Worm (Caenorhabditis elegans) whole organism, L4 larva: ENCODE results near the gene T09F5.1.

ENCODE experiments used
- F26F4.8 ChIP-seq: fragments of 200-800 bp; sonication (Bioruptor generic); conservative IDR thresholded peaks from 2 replicates; pipeline ENCODE4 v1.3.6; 2022; ENCODE audit warnings: missing genetic modification characterization, missing compliant biosample characterization
- F37D6.2 ChIP-seq: sonication (generic microtip); optimal IDR thresholded peaks from 2 replicates; lab custom pipeline; 2016; ENCODE audit warnings: mild to moderate bottlenecking, missing genetic modification characterization, missing compliant biosample characterization
- F49E8.2 ChIP-seq: sonication (generic microtip); optimal IDR thresholded peaks from 2 replicates; lab custom pipeline; 2016; ENCODE audit warnings: missing compliant biosample characterization, mild to moderate bottlenecking, missing genetic modification characterization, borderline replicate concordance
- R02D3.7 ChIP-seq: fragments of 150-350 bp; sonication (generic microtip); optimal IDR thresholded peaks from 3 replicates; lab custom pipeline; 2014; ENCODE audit warnings: missing biosample characterization, missing genetic modification characterization
- T26A8.4 ChIP-seq: fragments of 200-800 bp; sonication (Bioruptor generic); IDR thresholded peaks from 2 replicates; pipeline ENCODE4 v1.3.6; 2022; ENCODE audit warnings: missing genetic modification characterization, missing compliant biosample characterization
- Y105C5A.15 ChIP-seq: fragments of 200-800 bp; sonication (Bioruptor generic); IDR thresholded peaks from 2 replicates; pipeline ENCODE4 v1.3.6; 2022; ENCODE audit warnings: missing genetic modification characterization, missing compliant biosample characterization
- Y5F2A.4 ChIP-seq: fragments of 200-800 bp; sonication (Bioruptor generic); optimal IDR thresholded peaks from 2 replicates; lab custom pipeline; 2018; ENCODE audit warnings: mild to moderate bottlenecking, missing genetic modification characterization, missing compliant biosample characterization
- Y75B8A.6 ChIP-seq: fragments of 200-800 bp; sonication (Bioruptor generic); IDR thresholded peaks from 2 replicates; pipeline ENCODE4 v1.3.6; 2022; ENCODE audit warnings: missing genetic modification reagents, missing genetic modification characterization, missing compliant biosample characterization
- attf-4 ChIP-seq: sonication (generic microtip); optimal IDR thresholded peaks from 3 replicates; lab custom pipeline; 2017; ENCODE audit warnings: missing biosample characterization, missing genetic modification characterization
- ceh-20 ChIP-seq: fragments of 200-800 bp; sonication (Bioruptor generic); IDR thresholded peaks from 2 replicates; pipeline ENCODE4 v1.3.6; 2022; ENCODE audit warnings: missing genetic modification reagents, missing genetic modification characterization, missing compliant biosample characterization
- ceh-28 ChIP-seq: fragments of 150-350 bp; optimal IDR thresholded peaks from 2 replicates; lab custom pipeline; 2014; ENCODE audit warnings: missing biosample characterization, missing genetic modification reagents, missing genetic modification characterization
- ceh-82 ChIP-seq: sonication (generic microtip); optimal IDR thresholded peaks from 2 replicates; lab custom pipeline; 2017; ENCODE audit warnings: missing biosample characterization, missing genetic modification characterization
- cey-2 ChIP-seq: sonication (generic microtip); optimal IDR thresholded peaks from 3 replicates; lab custom pipeline; 2017; ENCODE audit warnings: missing genetic modification characterization, mild to moderate bottlenecking, missing compliant biosample characterization, antibody characterized with exemption, borderline replicate concordance; ENCODE audit not compliant: insufficient read depth
- ctbp-1 ChIP-seq: fragments of 200-800 bp; sonication (Bioruptor generic); IDR thresholded peaks from 2 replicates; pipeline ENCODE4 v1.3.6; 2022; ENCODE audit warnings: missing genetic modification reagents, missing genetic modification characterization, missing compliant biosample characterization
- daf-16 ChIP-seq, 3 experiments: sonication (generic microtip); optimal IDR thresholded peaks; 2 replicates each; lab custom pipeline; 2016 to 2017; ENCODE audit warnings: missing genetic modification characterization in 3 of 3, missing genetic modification reagents in 3 of 3, mild to moderate bottlenecking in 2 of 3, missing compliant biosample characterization in 2 of 3, missing biosample characterization in 1 of 3, moderate library complexity in 1 of 3
- daf-19 ChIP-seq: fragments of 200-800 bp; sonication (Bioruptor generic); conservative IDR thresholded peaks from 2 replicates; pipeline ENCODE4 v1.3.6; 2022; ENCODE audit warnings: missing genetic modification characterization, missing compliant biosample characterization
- dmd-6 ChIP-seq: fragments of 200-800 bp; sonication (Bioruptor generic); IDR thresholded peaks from 2 replicates; pipeline ENCODE4 v1.3.6; 2022; ENCODE audit warnings: missing genetic modification reagents, missing genetic modification characterization, missing compliant biosample characterization
- dpl-1 ChIP-seq: fragments of 150-350 bp; optimal IDR thresholded peaks from 2 replicates; lab custom pipeline; 2014; ENCODE audit warnings: missing biosample characterization, missing genetic modification reagents, missing genetic modification characterization
- duxl-1 ChIP-seq: sonication (generic microtip); optimal IDR thresholded peaks from 2 replicates; lab custom pipeline; 2016; ENCODE audit warnings: mild to moderate bottlenecking, missing genetic modification characterization, moderate library complexity, missing compliant biosample characterization; ENCODE audit not compliant: poor library complexity
- egl-27 ChIP-seq: sonication (generic microtip); optimal IDR thresholded peaks from 3 replicates; lab custom pipeline; 2017; ENCODE audit warnings: missing biosample characterization, missing genetic modification reagents, missing genetic modification characterization
- hif-1 ChIP-seq, 2 experiments: sonication (generic microtip); optimal IDR thresholded peaks; 2 replicates each; lab custom pipeline; 2016 to 2017; ENCODE audit warnings: missing compliant biosample characterization in 2 of 2, missing genetic modification characterization in 2 of 2, missing genetic modification reagents in 2 of 2, missing genotype in 2 of 2, mild to moderate bottlenecking in 1 of 2
- hlh-11 ChIP-seq: fragments of 200-800 bp; sonication (Bioruptor generic); optimal IDR thresholded peaks from 2 replicates; lab custom pipeline; 2018; ENCODE audit warnings: mild to moderate bottlenecking, missing genetic modification characterization, missing compliant biosample characterization
- hlh-30 ChIP-seq: sonication (generic microtip); optimal IDR thresholded peaks from 2 replicates; lab custom pipeline; 2017; ENCODE audit warnings: antibody characterized with exemption, mild to moderate bottlenecking, missing genetic modification characterization, missing compliant biosample characterization; ENCODE audit not compliant: insufficient read depth
- hmg-1.1 ChIP-seq: fragments of 200-800 bp; sonication (Bioruptor generic); IDR thresholded peaks from 2 replicates; pipeline ENCODE4 v1.3.6; 2022; ENCODE audit warnings: missing genetic modification reagents, missing genetic modification characterization, missing compliant biosample characterization
- lim-7 ChIP-seq: fragments of 200-800 bp; sonication (Bioruptor generic); IDR thresholded peaks from 2 replicates; pipeline ENCODE4 v1.3.6; 2022; ENCODE audit warnings: missing genetic modification characterization, missing compliant biosample characterization
- lin-13 ChIP-seq: fragments of 150-350 bp; optimal IDR thresholded peaks from 2 replicates; lab custom pipeline; 2014; ENCODE audit warnings: missing biosample characterization, missing genetic modification reagents, missing genetic modification characterization
- lin-38 ChIP-seq: fragments of 200-800 bp; sonication (Bioruptor generic); IDR thresholded peaks from 2 replicates; pipeline ENCODE4 v1.3.6; 2022; ENCODE audit warnings: missing genetic modification reagents, missing genetic modification characterization, missing compliant biosample characterization
- mdt-29 ChIP-seq: fragments of 200-800 bp; sonication (Bioruptor generic); IDR thresholded peaks from 2 replicates; pipeline ENCODE4 v1.3.6; 2022; ENCODE audit warnings: missing genetic modification reagents, missing genetic modification characterization, missing compliant biosample characterization
- mep-1 ChIP-seq: fragments of 150-350 bp; sonication (generic microtip); optimal IDR thresholded peaks from 3 replicates; lab custom pipeline; 2014; ENCODE audit warnings: missing biosample characterization, missing genetic modification characterization
- nhr-102 ChIP-seq: sonication (generic microtip); optimal IDR thresholded peaks from 2 replicates; lab custom pipeline; 2016; ENCODE audit warnings: mild to moderate bottlenecking, missing genetic modification characterization, moderate library complexity, missing compliant biosample characterization
- nhr-11 ChIP-seq: fragments of 150-350 bp; optimal IDR thresholded peaks from 2 replicates; lab custom pipeline; 2014; ENCODE audit warnings: missing biosample characterization, missing genetic modification characterization
- nhr-111 ChIP-seq: fragments of 200-800 bp; sonication (Bioruptor generic); optimal IDR thresholded peaks from 2 replicates; lab custom pipeline; 2018; ENCODE audit warnings: mild to moderate bottlenecking, missing genetic modification characterization, missing compliant biosample characterization
- nhr-42 ChIP-seq: fragments of 200-800 bp; sonication (Bioruptor generic); IDR thresholded peaks from 2 replicates; pipeline ENCODE4 v1.3.6; 2022; ENCODE audit warnings: missing genetic modification characterization, missing compliant biosample characterization
- nhr-48 ChIP-seq: sonication (generic microtip); optimal IDR thresholded peaks from 2 replicates; lab custom pipeline; 2016; ENCODE audit warnings: mild to moderate bottlenecking, missing genetic modification characterization, missing compliant biosample characterization
- nhr-6 ChIP-seq: fragments of 150-350 bp; optimal IDR thresholded peaks from 2 replicates; lab custom pipeline; 2014; ENCODE audit warnings: missing biosample characterization, missing genetic modification characterization
- pqm-1 ChIP-seq: sonication (generic microtip); optimal IDR thresholded peaks from 2 replicates; lab custom pipeline; 2017; ENCODE audit warnings: missing biosample characterization, missing genetic modification characterization
- rbr-2 ChIP-seq: sonication (generic microtip); optimal IDR thresholded peaks from 2 replicates; lab custom pipeline; 2016; ENCODE audit warnings: missing genotype, missing genetic modification characterization, missing compliant biosample characterization
- saeg-2 ChIP-seq: fragments of 200-800 bp; sonication (Bioruptor generic); IDR thresholded peaks from 2 replicates; pipeline ENCODE4 v1.3.6; 2022; ENCODE audit warnings: missing genetic modification reagents, missing genetic modification characterization, missing compliant biosample characterization
- set-16 ChIP-seq: fragments of 200-800 bp; sonication (Bioruptor generic); IDR thresholded peaks from 2 replicates; pipeline ENCODE4 v1.3.6; 2022; ENCODE audit warnings: missing genetic modification reagents, missing genetic modification characterization, missing compliant biosample characterization
- skn-1 ChIP-seq: fragments of 150-350 bp; optimal IDR thresholded peaks from 2 replicates; lab custom pipeline; 2014; ENCODE audit warnings: missing biosample characterization, missing genetic modification characterization
- snpc-1.2 ChIP-seq: fragments of 200-800 bp; sonication (Bioruptor generic); IDR thresholded peaks from 2 replicates; pipeline ENCODE4 v1.3.6; 2022; ENCODE audit warnings: missing genetic modification reagents, missing genetic modification characterization, missing compliant biosample characterization
- spr-3 ChIP-seq: fragments of 200-800 bp; sonication (Bioruptor generic); optimal IDR thresholded peaks from 2 replicates; lab custom pipeline; 2018; ENCODE audit warnings: mild to moderate bottlenecking, missing genetic modification characterization, missing compliant biosample characterization
- tag-97 ChIP-seq: fragments of 200-800 bp; sonication (Bioruptor generic); IDR thresholded peaks from 2 replicates; pipeline ENCODE4 v1.3.6; 2022; ENCODE audit warnings: missing genetic modification characterization, missing compliant biosample characterization
- unc-39 ChIP-seq: sonication (generic microtip); optimal IDR thresholded peaks from 2 replicates; lab custom pipeline; 2017; ENCODE audit warnings: missing biosample characterization, missing genetic modification characterization
- zag-1 ChIP-seq: fragments of 150-350 bp; optimal IDR thresholded peaks from 2 replicates; lab custom pipeline; 2014; ENCODE audit warnings: missing biosample characterization, missing genetic modification characterization
- zip-11 ChIP-seq: fragments of 200-800 bp; sonication (Bioruptor generic); IDR thresholded peaks from 2 replicates; pipeline ENCODE4 v1.3.6; 2022; ENCODE audit warnings: missing genetic modification characterization, missing compliant biosample characterization

T09F5.1 gene

ce11 chrV:15187083-15188057 is 38.5 kb downstream of the T09F5.1 start, which contains the start of the genes cyn-7 and bath-36 (continued):
- no peak for TF ChIP-seq daf-19 (GFP tag; lab: Robert Waterston, UW)
- TF ChIP-seq dpl-1 (GFP tag; lab: Kevin White, UChicago): peak; percentile 81
- no peak for TF ChIP-seq egl-27 (tag; lab: Kevin White, UChicago)
- no peak for TF ChIP-seq attf-4
- no peak for TF ChIP-seq unc-39 (tag; lab: Kevin White, UChicago)
- no peak for TF ChIP-seq zip-11 (GFP tag; lab: Robert Waterston, UW)
- no peak for TF ChIP-seq nhr-111 (GFP tag; lab: Kevin White, UChicago)
- TF ChIP-seq dmd-6 (GFP tag; lab: Robert Waterston, UW): peak; percentile 75
- peak; percentile 94 for TF ChIP-seq hlh-11 (tag; lab: Kevin White, UChicago)
- TF ChIP-seq ctbp-1 (GFP tag; lab: Robert Waterston, UW): no peak
- TF ChIP-seq snpc-1.2 (GFP tag; lab: Robert Waterston, UW): no peak
- TF ChIP-seq lim-7 (GFP tag; lab: Robert Waterston, UW): no peak
- TF ChIP-seq F37D6.2: peak; percentile 24
- TF ChIP-seq F49E8.2 (tag; lab: Kevin White, UChicago): no peak
- TF ChIP-seq daf-16 (GFP tag; optimal IDR thresholded peaks at IDR 0.05; lab: Kevin White, UChicago): peak; percentile 94 to 97
- peak; percentile 99 for TF ChIP-seq daf-16 (tag; optimal IDR thresholded peaks at IDR 0.05; lab: Kevin White, UChicago)
- peak; percentile 51 for TF ChIP-seq pqm-1 (tag; lab: Kevin White, UChicago)
- TF ChIP-seq tag-97 (GFP tag; lab: Robert Waterston, UW): no peak
- peak; percentile 37 for TF ChIP-seq duxl-1 (tag; lab: Kevin White, UChicago)
- TF ChIP-seq ceh-28 (tag; lab: Kevin White, UChicago): no peak
- no peak for TF ChIP-seq set-16 (GFP tag; lab: Robert Waterston, UW)
- no peak for TF ChIP-seq R02D3.7 (tag; lab: Kevin White, UChicago)
- TF ChIP-seq Y75B8A.6 (GFP tag; lab: Robert Waterston, UW): no peak
- peak; percentile 62 for TF ChIP-seq lin-13 (GFP tag; lab: Kevin White, UChicago)
- TF ChIP-seq zag-1 (tag; lab: Kevin White, UChicago): no peak
- TF ChIP-seq, all 104 proteins: peak for 39

ce11 chrV:15189567-15189966 is 40.7 kb downstream of the T09F5.1 start, which contains the start of gene cyn-3:
TSS of gene cyn-3 (plus strand) at chrV:15189927.
- no peak for TF ChIP-seq Y5F2A.4
- peak; percentile 67 for TF ChIP-seq ctbp-1 (GFP tag; lab: Robert Waterston, UW)
- TF ChIP-seq mep-1 (tag; lab: Kevin White, UChicago): peak; percentile 86
- peak; percentile 41 for TF ChIP-seq nhr-102
- peak; percentile 68 for TF ChIP-seq T26A8.4 (GFP tag; lab: Robert Waterston, UW)
- peak; percentile 79 for TF ChIP-seq hlh-30
- TF ChIP-seq nhr-42 (GFP tag; lab: Robert Waterston, UW): no peak
- TF ChIP-seq rbr-2 (tag; lab: Kevin White, UChicago): peak; percentile 81
- TF ChIP-seq hlh-11 (tag; lab: Kevin White, UChicago): peak; percentile 73
- TF ChIP-seq lin-38 (GFP tag; lab: Robert Waterston, UW): peak; percentile 98
- no peak for TF ChIP-seq saeg-2 (GFP tag; lab: Robert Waterston, UW)
- TF ChIP-seq set-16 (GFP tag; lab: Robert Waterston, UW): no peak
- TF ChIP-seq hif-1 (tag; optimal IDR thresholded peaks at IDR 0.05; lab: Kevin White, UChicago): peak in 1 of 2 experiments; percentile 60
- TF ChIP-seq spr-3 (GFP tag; lab: Kevin White, UChicago): no peak
- peak; percentile 28; the same call in 1 of the 2 replicates for TF ChIP-seq snpc-1.2 (GFP tag; lab: Robert Waterston, UW)
- no peak for TF ChIP-seq F26F4.8 (GFP tag; lab: Robert Waterston, UW)
- TF ChIP-seq nhr-11 (tag; lab: Kevin White, UChicago): peak; percentile 69
- no peak for TF ChIP-seq ceh-82 (tag; lab: Kevin White, UChicago)
- no peak for TF ChIP-seq ceh-20 (GFP tag; lab: Robert Waterston, UW)
- TF ChIP-seq cey-2: no peak
- peak; percentile 55 for TF ChIP-seq hmg-1.1 (GFP tag; lab: Robert Waterston, UW)
- TF ChIP-seq nhr-48: peak; percentile 9
- TF ChIP-seq Y105C5A.15 (GFP tag; lab: Robert Waterston, UW): no peak
- peak; percentile 99 for TF ChIP-seq nhr-6 (tag; lab: Kevin White, UChicago)
- no peak for TF ChIP-seq skn-1
- TF ChIP-seq mdt-29 (GFP tag; lab: Robert Waterston, UW): 0 out of 2 replicates have a peak, but pooled peaks have one; percentile 20
